Worm (Caenorhabditis elegans): Measurements from ENCODE around the gene sqv-3.

- TF ChIP-seq unc-62 (GFP tag; optimal IDR thresholded peaks at IDR 0.05) (no peak), nhr-77 (tag; optimal IDR thresholded peaks at IDR 0.05) (no peak)
Observed at ce11 chrIII:9743239-9743638, 36.9 kb downstream of the sqv-3 start, which contains the start of gene T05G5.1.

Data from whole organism, L3 larva.